Fruit fly (Drosophila melanogaster): ENCODE results near the gene CG14626.

CG14626 gene

DNA sequence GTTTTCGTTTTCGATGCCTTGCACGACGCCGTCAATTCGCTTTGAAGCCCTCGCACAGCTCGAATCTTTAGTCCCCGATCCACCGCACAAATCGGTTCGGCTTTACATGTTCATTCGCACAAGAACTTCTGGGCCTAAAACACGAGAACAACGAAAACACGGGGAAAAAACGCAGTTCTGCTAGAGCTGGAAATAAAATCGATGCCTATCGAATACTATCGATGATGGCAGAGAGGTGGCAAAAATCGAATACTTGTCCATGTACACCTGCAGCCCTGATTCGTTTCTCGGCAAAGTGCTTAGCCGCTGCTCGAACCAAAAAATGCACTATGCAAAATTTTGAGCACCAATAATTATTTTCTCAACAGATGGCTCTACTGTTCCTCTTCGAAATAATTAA is 51.9 kb downstream of the CG14626 start, which contains the start of gene CG3638 (continued):
- TF ChIP-seq Poxn (GFP tag; IDR thresholded peaks at IDR 0.05) (no peak), MESR4 (GFP tag; optimal IDR thresholded peaks at IDR 0.05) (peak; percentile 87), bbx (GFP tag; IDR thresholded peaks at IDR 0.05; ENCODE audit: partially characterized antibody) (peak; percentile 69), pzg (GFP tag; optimal IDR thresholded peaks at IDR 0.05) (peak; percentile 96), CG12744 (GFP tag; optimal IDR thresholded peaks at IDR 0.05) (peak; percentile 45), D19A (tag; optimal IDR thresholded peaks at IDR 0.05) (peak; percentile 1), bcd (GFP tag; optimal IDR thresholded peaks at IDR 0.05) (peak; percentile 17), kay (GFP tag; optimal IDR thresholded peaks at IDR 0.05) (no peak), CG14965 (GFP tag; optimal IDR thresholded peaks at IDR 0.05; ENCODE audit: borderline replicate concordance) (no peak), CG16779 (GFP tag; IDR thresholded peaks at IDR 0.05) (0 out of 2 replicates have a peak, but pooled peaks have one; percentile 20), CG7928 (GFP tag; optimal IDR thresholded peaks at IDR 0.05) (peak; percentile 96), NfI (GFP tag; optimal IDR thresholded peaks at IDR 0.05) (peak; percentile 16), psq (GFP tag; optimal IDR thresholded peaks at IDR 0.05) (peak; percentile 40), CG17186 (GFP tag; optimal IDR thresholded peaks at IDR 0.05) (peak; percentile 63), mam (GFP tag; optimal IDR thresholded peaks at IDR 0.05) (peak; percentile 25), Doc3 (GFP tag; IDR thresholded peaks at IDR 0.05; ENCODE audit: partially characterized antibody) (peak; percentile 54; the same call in 1 of the 3 replicates), CrebB (tag; optimal IDR thresholded peaks at IDR 0.05) (no peak), Dad (GFP tag; optimal IDR thresholded peaks at IDR 0.05) (peak; percentile 3), hbn (GFP tag; IDR thresholded peaks at IDR 0.05; ENCODE audit: partially characterized antibody) (peak; percentile 76), CG9817 (tag; optimal IDR thresholded peaks at IDR 0.05) (peak; percentile 16), Pdp1 (GFP tag; optimal IDR thresholded peaks at IDR 0.05) (peak in 1 of 2 experiments; percentile 31), Camta (GFP tag; optimal IDR thresholded peaks at IDR 0.05) (peak; percentile 31), CG17802 (tag; optimal IDR thresholded peaks at IDR 0.05) (no peak), CG6765 (GFP tag; optimal IDR thresholded peaks at IDR 0.05) (no peak), CG13624 (GFP tag; optimal IDR thresholded peaks at IDR 0.05) (peak; percentile 68), H15 (GFP tag; IDR thresholded peaks at IDR 0.05) (no peak), CG2120 (GFP tag; optimal IDR thresholded peaks at IDR 0.05) (peak; percentile 37), bab2 (GFP tag; optimal IDR thresholded peaks at IDR 0.05) (peak; percentile 6), CG12769 (tag; optimal IDR thresholded peaks at IDR 0.05) (peak; percentile 54), h (optimal IDR thresholded peaks at IDR 0.05) (no peak), hb (GFP tag; IDR thresholded peaks at IDR 0.05; ENCODE audit: partially characterized antibody) (peak; percentile 54), schlank (tag; optimal IDR thresholded peaks at IDR 0.05) (no peak), cg (GFP tag; optimal IDR thresholded peaks at IDR 0.05) (peak; percentile 73), CG9797 (GFP tag; optimal IDR thresholded peaks at IDR 0.05) (peak; percentile 65), rib (GFP tag; IDR thresholded peaks at IDR 0.05) (no peak), lilli (GFP tag; optimal IDR thresholded peaks at IDR 0.05) (peak; percentile 64), br (optimal IDR thresholded peaks at IDR 0.05) (no peak), sug (tag; optimal IDR thresholded peaks at IDR 0.05) (peak; percentile 32), B-H2 (GFP tag; optimal IDR thresholded peaks at IDR 0.05) (no peak), Hr51 (GFP tag; optimal IDR thresholded peaks at IDR 0.05) (no peak), Dbx (GFP tag; IDR thresholded peaks at IDR 0.05) (peak; percentile 75; the same call in 2 of the 3 replicates), HmgZ (tag; optimal IDR thresholded peaks at IDR 0.05) (peak; percentile 74), Fer1 (GFP tag; optimal IDR thresholded peaks at IDR 0.05) (no peak), pho (GFP tag; optimal IDR thresholded peaks at IDR 0.05) (peak; percentile 49), CG9876 (GFP tag; optimal IDR thresholded peaks at IDR 0.05) (peak; percentile 24), tna (GFP tag; IDR thresholded peaks at IDR 0.05; ENCODE audit: partially characterized antibody) (peak; percentile 45), jumu (GFP tag; optimal IDR thresholded peaks at IDR 0.05) (peak; percentile 28), chinmo (GFP tag; IDR thresholded peaks at IDR 0.05; ENCODE audit: partially characterized antibody) (peak; percentile 86; the same call in 3 of the 4 replicates), NFAT (GFP tag; IDR thresholded peaks at IDR 0.05) (peak; percentile 55; the same call in 1 of the 2 replicates), Xbp1 (GFP tag; optimal IDR thresholded peaks at IDR 0.05) (peak; percentile 40), p53 (GFP tag; optimal IDR thresholded peaks at IDR 0.05) (peak; percentile 39)

All from whole organism, embryonic.